Worm (Caenorhabditis elegans) whole organism, young adult: ENCODE measurements around the gene C50B8.6.

Experiments
- D2030.7 ChIP-seq: fragments of 200-800 bp; sonication (Bioruptor generic); IDR thresholded peaks from 2 replicates; pipeline ENCODE4 v1.3.6; 2022; ENCODE audit warnings: missing genetic modification reagents, missing genetic modification characterization, missing compliant biosample characterization
- K12H6.12 ChIP-seq: fragments of 200-800 bp; sonication (Bioruptor generic); optimal IDR thresholded peaks from 2 replicates; lab custom pipeline; 2018; ENCODE audit warnings: mild to moderate bottlenecking, missing genetic modification characterization, missing compliant biosample characterization
- Y53G8AR.9 ChIP-seq: fragments of 200-800 bp; sonication (Bioruptor generic); conservative IDR thresholded peaks from 2 replicates; pipeline ENCODE4 v1.3.6; 2022; ENCODE audit warnings: missing genetic modification reagents, missing genetic modification characterization, missing compliant biosample characterization
- ceh-91 ChIP-seq: fragments of 200-800 bp; sonication (Bioruptor generic); IDR thresholded peaks from 2 replicates; pipeline ENCODE4 v1.3.6; 2022; ENCODE audit warnings: missing genetic modification reagents, missing genetic modification characterization, missing compliant biosample characterization
- him-1 ChIP-seq: sonication (generic microtip); optimal IDR thresholded peaks from 2 replicates; lab custom pipeline; 2016; ENCODE audit warnings: missing genotype, missing genetic modification reagents, missing genetic modification characterization, missing compliant biosample characterization
- hlh-26 ChIP-seq: fragments of 200-800 bp; sonication (Bioruptor generic); conservative IDR thresholded peaks from 2 replicates; pipeline ENCODE4 v1.3.6; 2022; ENCODE audit warnings: missing genetic modification reagents, missing genetic modification characterization, missing compliant biosample characterization
- hmg-20 ChIP-seq: fragments of 200-800 bp; sonication (Bioruptor generic); IDR thresholded peaks from 2 replicates; pipeline ENCODE4 v1.3.6; 2022; ENCODE audit warnings: missing genetic modification reagents, missing genetic modification characterization, missing compliant biosample characterization
- hsf-1 ChIP-seq: fragments of 200-800 bp; sonication (Bioruptor generic); IDR thresholded peaks from 2 replicates; pipeline ENCODE4 v1.3.6; 2022; ENCODE audit warnings: missing genetic modification reagents, missing genetic modification characterization, missing compliant biosample characterization
- sea-2 ChIP-seq: fragments of 200-800 bp; sonication (Bioruptor generic); IDR thresholded peaks from 2 replicates; pipeline ENCODE4 v1.3.6; 2022; ENCODE audit warnings: missing genetic modification characterization, missing compliant biosample characterization
- unc-62 ChIP-seq: fragments of 150-350 bp; optimal IDR thresholded peaks from 2 replicates; lab custom pipeline; 2014; ENCODE audit warnings: missing biosample characterization, missing genetic modification reagents, missing genetic modification characterization

ce11 chrV:13580696-13581095 is 1.9 kb downstream of the C50B8.6 start, which contains the start of gene C50B8.5:
- TF ChIP-seq ceh-91 (GFP tag; lab: Robert Waterston, UW) (no peak), hlh-26 (GFP tag; lab: Robert Waterston, UW) (no peak), D2030.7 (GFP tag; lab: Robert Waterston, UW) (no peak), hmg-20 (GFP tag; lab: Robert Waterston, UW) (no peak), Y53G8AR.9 (no peak), him-1 (tag; lab: Kevin White, UChicago) (no peak), unc-62 (GFP tag; lab: Kevin White, UChicago) (no peak), sea-2 (no peak), K12H6.12 (tag; lab: Kevin White, UChicago) (no peak), hsf-1 (no peak)
